Worm (Caenorhabditis elegans): ENCODE measurements around the gene R04E5.8.

DNA sequence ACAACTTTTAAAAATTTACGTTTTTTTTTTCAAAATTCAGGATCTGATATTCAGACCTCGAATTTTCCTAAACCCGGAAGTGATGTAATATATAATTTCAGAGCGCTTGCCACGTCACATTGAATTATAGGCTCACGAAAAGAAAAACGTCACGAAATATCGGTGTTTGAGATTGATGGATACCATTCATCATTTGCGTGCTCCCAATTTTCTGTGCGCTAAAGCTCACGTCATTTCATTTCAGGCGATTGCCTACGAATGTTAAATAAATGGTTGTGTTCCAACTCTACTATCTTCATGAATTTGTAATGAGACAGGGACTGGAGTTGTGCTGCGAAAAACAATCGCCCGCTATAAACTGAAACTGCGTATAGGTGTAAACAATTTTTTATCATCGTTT lies 2.8 kb upstream of the R04E5.8 start:
- TF ChIP-seq pha-4 (tag; optimal IDR thresholded peaks at IDR 0.05) (no peak), ceh-6 (GFP tag; optimal IDR thresholded peaks at IDR 0.05) (no peak), ets-4 (tag; optimal IDR thresholded peaks at IDR 0.05) (no peak), unc-3 (GFP tag; conservative IDR thresholded peaks at IDR 0.05) (no peak), unc-3 (tag; optimal IDR thresholded peaks at IDR 0.05) (no peak), pat-9 (tag; optimal IDR thresholded peaks at IDR 0.05) (no peak), ceh-24 (tag; optimal IDR thresholded peaks at IDR 0.05) (no peak), unc-86 (tag; optimal IDR thresholded peaks at IDR 0.05) (no peak), T23F11.4 (GFP tag; optimal IDR thresholded peaks at IDR 0.05) (no peak), syd-9 (tag; optimal IDR thresholded peaks at IDR 0.05) (no peak), nhr-11 (tag; optimal IDR thresholded peaks at IDR 0.05) (no peak)
